Worm (Caenorhabditis elegans): ENCODE measurements around the gene C17C3.11.

The C17C3.11 gene

DNA sequence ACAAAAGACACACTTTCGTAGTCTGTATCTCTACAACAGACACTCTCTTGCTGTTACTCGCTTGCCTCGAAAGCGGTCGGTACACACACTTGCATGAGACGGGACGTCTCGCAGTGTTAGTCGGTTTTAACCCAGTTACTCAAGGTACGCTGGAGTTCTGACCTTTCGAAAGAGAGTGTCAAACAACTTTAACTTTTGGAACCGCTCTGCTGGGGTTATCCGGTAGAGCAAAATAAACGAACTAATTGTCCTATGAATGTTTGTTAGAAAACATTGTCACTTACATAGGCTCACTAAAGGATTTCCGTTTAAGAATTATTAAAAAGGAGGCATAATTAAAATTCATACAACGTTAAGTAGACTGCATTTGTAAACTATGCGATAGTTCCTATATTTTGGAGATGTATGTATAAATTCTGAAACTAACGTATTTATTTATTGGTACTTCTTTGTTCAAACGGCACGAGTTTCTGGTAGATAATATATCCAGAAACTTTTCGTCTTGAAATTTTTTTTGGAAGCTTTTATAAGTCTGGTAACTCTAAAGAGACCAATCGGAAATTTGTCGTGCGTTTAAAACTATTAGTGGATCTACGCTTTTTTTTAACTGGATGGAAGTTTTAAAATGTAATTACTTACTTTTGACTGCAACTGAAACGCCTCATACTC is 6.0 kb downstream of the C17C3.11 start (continued):
- TF ChIP-seq D2030.7 (GFP tag; IDR thresholded peaks at IDR 0.05) (peak; percentile 78), mcd-1 (GFP tag; IDR thresholded peaks at IDR 0.05) (peak; percentile 95), aptf-3 (GFP tag; IDR thresholded peaks at IDR 0.05) (peak; percentile 83; the same call in 1 of the 2 replicates), F57C9.4 (tag; optimal IDR thresholded peaks at IDR 0.05) (peak; percentile 95), madf-3 (GFP tag; IDR thresholded peaks at IDR 0.05) (no peak; the same call in none of the 2 replicates), nfya-2 (GFP tag; IDR thresholded peaks at IDR 0.05) (0 out of 2 replicates have a peak, but pooled peaks have one; percentile 55), ccch-3 (GFP tag; optimal IDR thresholded peaks at IDR 0.05) (peak; percentile 81), him-1 (tag; optimal IDR thresholded peaks at IDR 0.05) (peak; percentile 85), snpc-1.1 (tag; optimal IDR thresholded peaks at IDR 0.05; ENCODE audit: insufficient read depth) (peak; percentile 95), C06A6.2 (GFP tag; conservative IDR thresholded peaks at IDR 0.05) (peak; percentile 96), T07F8.4 (tag; optimal IDR thresholded peaks at IDR 0.05) (peak; percentile 82), nhr-120 (GFP tag; IDR thresholded peaks at IDR 0.05) (0 out of 2 replicates have a peak, but pooled peaks have one; percentile 35), nhr-80 (tag; optimal IDR thresholded peaks at IDR 0.05) (peak; percentile 45), lag-1 (GFP tag; IDR thresholded peaks at IDR 0.05) (peak; percentile 75; the same call in 1 of the 2 replicates), ets-4 (GFP tag; optimal IDR thresholded peaks at IDR 0.05) (peak; percentile 89), zim-3 (tag; optimal IDR thresholded peaks at IDR 0.05) (peak; percentile 91), F23B12.7 (tag; optimal IDR thresholded peaks at IDR 0.05; ENCODE audit: insufficient read depth) (peak; percentile 93), ceh-79 (tag; optimal IDR thresholded peaks at IDR 0.05) (peak; percentile 95), athp-1 (tag; optimal IDR thresholded peaks at IDR 0.05) (peak; percentile 94), madf-6 (GFP tag; IDR thresholded peaks at IDR 0.05) (peak; percentile 85), ceh-58 (GFP tag; IDR thresholded peaks at IDR 0.05) (0 out of 2 replicates have a peak, but pooled peaks have one; percentile 12), mel-28 (tag; optimal IDR thresholded peaks at IDR 0.05; ENCODE audit: borderline replicate concordance) (peak; percentile 91), Y56A3A.18 (GFP tag; IDR thresholded peaks at IDR 0.05) (peak; percentile 91), hsf-1 (GFP tag; IDR thresholded peaks at IDR 0.05) (peak; percentile 67), snpc-4 (GFP tag; optimal IDR thresholded peaks at IDR 0.05) (peak; percentile 98), snpc-4 (tag; optimal IDR thresholded peaks at IDR 0.05) (peak; percentile 99 to 100 (median 100)), Y67H2A.10 (GFP tag; conservative IDR thresholded peaks at IDR 0.05) (peak; percentile 73), tbp1 (GFP tag; optimal IDR thresholded peaks at IDR 0.05) (peak; percentile 83), F22D6.2 (tag; optimal IDR thresholded peaks at IDR 0.05) (peak; percentile 84), lin-35 (GFP tag; optimal IDR thresholded peaks at IDR 0.05) (peak in 2 of 3 experiments; percentile 73 to 91), B0336.3 (GFP tag; IDR thresholded peaks at IDR 0.05) (peak; percentile 98), rpc-1 (optimal IDR thresholded peaks at IDR 0.05) (peak; percentile 8), rpc-1 (tag; optimal IDR thresholded peaks at IDR 0.05) (peak; percentile 5), ztf-3 (GFP tag; optimal IDR thresholded peaks at IDR 0.05) (peak; percentile 97), unc-130 (GFP tag; optimal IDR thresholded peaks at IDR 0.05) (peak; percentile 72)

DNA sequence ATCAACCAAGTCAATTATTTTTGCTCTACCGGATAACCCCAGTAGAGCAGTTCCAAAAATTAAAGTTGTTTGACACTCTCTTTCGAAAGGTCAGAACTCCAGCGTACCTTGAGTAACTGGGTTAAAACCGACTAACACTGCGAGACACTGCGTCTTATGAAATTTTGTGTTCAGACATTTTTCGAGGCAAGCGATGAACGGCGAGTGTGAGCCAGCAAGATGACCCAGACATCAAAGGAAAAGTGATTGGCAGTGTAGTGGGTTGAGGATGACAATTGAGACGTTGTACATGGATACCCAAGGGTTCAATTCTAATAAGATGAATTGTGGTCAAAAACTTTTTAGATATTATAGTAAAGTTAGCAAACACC is 6.5 kb downstream of the C17C3.11 start:
- TF ChIP-seq let-607 (tag; optimal IDR thresholded peaks at IDR 0.05) (no peak), atf-7 (tag; optimal IDR thresholded peaks at IDR 0.05) (no peak), F52B5.7 (tag; optimal IDR thresholded peaks at IDR 0.05) (no peak), bed-1 (GFP tag; IDR thresholded peaks at IDR 0.05) (no peak), F57A8.1 (GFP tag; optimal IDR thresholded peaks at IDR 0.05) (no peak), ceh-100 (GFP tag; IDR thresholded peaks at IDR 0.05) (no peak), unc-130 (GFP tag; optimal IDR thresholded peaks at IDR 0.05) (no peak), F10E7.11 (tag; optimal IDR thresholded peaks at IDR 0.05) (no peak), attf-3 (GFP tag; conservative IDR thresholded peaks at IDR 0.05) (peak; percentile 49), rcor-1 (GFP tag; IDR thresholded peaks at IDR 0.05) (peak; percentile 31; the same call in 1 of the 2 replicates), F23B12.7 (tag; optimal IDR thresholded peaks at IDR 0.05; ENCODE audit: insufficient read depth) (peak; percentile 25), F33H1.4 (GFP tag; IDR thresholded peaks at IDR 0.05) (no peak), chd-7 (tag; optimal IDR thresholded peaks at IDR 0.05) (no peak), nhr-90 (tag; optimal IDR thresholded peaks at IDR 0.05) (no peak), ceh-27 (GFP tag; optimal IDR thresholded peaks at IDR 0.05) (peak; percentile 50), xnd-1 (tag; optimal IDR thresholded peaks at IDR 0.05) (no peak)

Measured in whole organism, young adult.